Fruit fly (Drosophila melanogaster) whole organism, embryonic: ENCODE measurements around the gene CG2182.
A peak's percentile ranks its signal among the peaks of the same experiment; 100 is the strongest.

Experiments
- Adf1 ChIP-seq: fragments of 200-800 bp; sonication (Bioruptor generic); IDR thresholded peaks from 2 replicates; pipeline ENCODE4 v1.3.6; 2022; ENCODE audit warnings: missing biosample characterization, missing genetic modification characterization
- CG11093 ChIP-seq: fragments of 200-800 bp; sonication (Bioruptor generic); IDR thresholded peaks from 3 replicates; pipeline ENCODE4 v1.3.6; 2022; ENCODE audit warnings: missing biosample characterization, missing genetic modification characterization
- CG13287 ChIP-seq: fragments of 200-800 bp; sonication (Bioruptor generic); IDR thresholded peaks from 2 replicates; pipeline ENCODE4 v1.3.6; 2022; ENCODE audit warnings: missing biosample characterization, missing genetic modification characterization; ENCODE audit not compliant: partially characterized antibody
- CG15479 ChIP-seq: fragments of 200-800 bp; sonication (Bioruptor generic); optimal IDR thresholded peaks from 3 replicates; lab custom pipeline; 2019; ENCODE audit warnings: missing biosample characterization, mild to moderate bottlenecking, missing genetic modification characterization, moderate library complexity
- CG15696 ChIP-seq: fragments of 200-800 bp; sonication (Bioruptor generic); optimal IDR thresholded peaks from 2 replicates; lab custom pipeline; 2019; ENCODE audit warnings: missing biosample characterization, mild to moderate bottlenecking, missing genetic modification characterization, moderate library complexity
- CG17186 ChIP-seq: fragments of 200-800 bp; sonication (Bioruptor generic); optimal IDR thresholded peaks from 3 replicates; lab custom pipeline; 2017; ENCODE audit warnings: missing biosample characterization, missing genetic modification reagents, missing genetic modification characterization
- CG2199 ChIP-seq: fragments of 200-800 bp; sonication (Bioruptor generic); IDR thresholded peaks from 3 replicates; pipeline ENCODE4 v1.3.6; 2022; ENCODE audit warnings: missing biosample characterization, missing genetic modification characterization
- CG31388 ChIP-seq: fragments of 200-800 bp; sonication (Bioruptor generic); optimal IDR thresholded peaks from 2 replicates; lab custom pipeline; 2016; ENCODE audit warnings: missing biosample characterization, missing genetic modification characterization
- CG34376 ChIP-seq: fragments of 200-800 bp; sonication (Bioruptor generic); optimal IDR thresholded peaks from 2 replicates; lab custom pipeline; 2018; ENCODE audit warnings: missing biosample characterization, mild to moderate bottlenecking, missing genetic modification characterization
- CG3726 ChIP-seq: fragments of 200-800 bp; sonication (Bioruptor generic); IDR thresholded peaks from 3 replicates; pipeline ENCODE4, ENCODE4 v1.3.6; 2022; ENCODE audit warnings: missing biosample characterization, missing genetic modification characterization
- CG4404 ChIP-seq: fragments of 200-800 bp; sonication (Bioruptor generic); IDR thresholded peaks from 2 replicates; pipeline ENCODE4 v1.3.6; 2022; ENCODE audit warnings: missing biosample characterization, missing genetic modification characterization
- CG6813 ChIP-seq: fragments of 200-800 bp; sonication (Bioruptor generic); optimal IDR thresholded peaks from 2 replicates; lab custom pipeline; 2017; ENCODE audit warnings: missing biosample characterization, missing genetic modification characterization, mild to moderate bottlenecking, moderate library complexity, missing genetic modification reagents
- CG7357 ChIP-seq: fragments of 200-800 bp; sonication (Bioruptor generic); IDR thresholded peaks from 3 replicates; pipeline ENCODE4 v1.3.6; 2022; ENCODE audit warnings: missing biosample characterization, missing genetic modification characterization
- CG7372 ChIP-seq: fragments of 200-800 bp; sonication (Bioruptor generic); IDR thresholded peaks from 2 replicates; pipeline ENCODE4 v1.3.6; 2022; ENCODE audit warnings: missing biosample characterization, missing genetic modification characterization
- CG7987 ChIP-seq: fragments of 200-800 bp; sonication (Bioruptor generic); optimal IDR thresholded peaks from 2 replicates; lab custom pipeline; 2018; ENCODE audit warnings: missing biosample characterization, mild to moderate bottlenecking, missing genetic modification characterization, moderate library complexity
- CG9609 ChIP-seq: fragments of 200-800 bp; sonication (Bioruptor generic); optimal IDR thresholded peaks from 3 replicates; lab custom pipeline; 2016; ENCODE audit warnings: missing biosample characterization, missing genetic modification characterization
- CkIIα-i1 ChIP-seq: fragments of 200-800 bp; sonication (Bioruptor generic); IDR thresholded peaks from 2 replicates; pipeline ENCODE4 v1.3.6; 2022; ENCODE audit warnings: missing biosample characterization, missing genetic modification characterization
- Dref ChIP-seq: fragments of 200-800 bp; sonication (Bioruptor generic); IDR thresholded peaks from 2 replicates; pipeline ENCODE4 v1.3.6; 2022; ENCODE audit warnings: missing biosample characterization, missing genetic modification characterization
- E2f2 ChIP-seq: fragments of 200-800 bp; sonication (Bioruptor generic); IDR thresholded peaks from 2 replicates; pipeline ENCODE4 v1.3.6; 2022; ENCODE audit warnings: missing biosample characterization, missing genetic modification characterization
- Eip74EF ChIP-seq, 2 experiments: fragments of 200-800 bp in 1 of 2; fragments of >200 bp in 1 of 2; sonication (Bioruptor generic) in 1 of 2; optimal IDR thresholded peaks; 2 replicates each; lab custom pipeline; 2017 to 2019; ENCODE audit warnings: missing biosample characterization in 2 of 2, missing genetic modification characterization in 2 of 2, mild to moderate bottlenecking in 1 of 2, moderate library complexity in 1 of 2
- H2.0 ChIP-seq: fragments of 200-800 bp; sonication (Bioruptor generic); IDR thresholded peaks from 2 replicates; pipeline ENCODE4 v1.3.6; 2022; ENCODE audit warnings: missing biosample characterization, missing genetic modification characterization
- HLHmδ ChIP-seq: fragments of 200-800 bp; sonication (Bioruptor generic); optimal IDR thresholded peaks from 2 replicates; lab custom pipeline; 2018; ENCODE audit warnings: missing biosample characterization, mild to moderate bottlenecking, missing genetic modification characterization, moderate library complexity
- HmgD ChIP-seq: fragments of 200-800 bp; sonication (Bioruptor generic); optimal IDR thresholded peaks from 3 replicates; lab custom pipeline; 2016; ENCODE audit warnings: missing biosample characterization, missing genetic modification characterization
- MBD-R2 ChIP-seq: fragments of 200-800 bp; sonication (Bioruptor generic); IDR thresholded peaks from 2 replicates; pipeline ENCODE4 v1.3.6; 2022; ENCODE audit warnings: missing biosample characterization, missing genetic modification characterization
- MESR4 ChIP-seq: fragments of 200-800 bp; sonication (Bioruptor generic); optimal IDR thresholded peaks from 2 replicates; lab custom pipeline; 2018; ENCODE audit warnings: missing biosample characterization, mild to moderate bottlenecking, missing genetic modification characterization, moderate library complexity
- Med ChIP-seq: fragments of 200-800 bp; sonication (Bioruptor generic); peaks from one replicate; lab custom pipeline; 2016; ENCODE audit warnings: missing biosample characterization, missing genetic modification characterization, mild to moderate bottlenecking, inconsistent platforms, moderate library complexity
- Sox102F ChIP-seq: fragments of 200-800 bp; sonication (Bioruptor generic); optimal IDR thresholded peaks from 2 replicates; lab custom pipeline; 2018; ENCODE audit warnings: missing biosample characterization, mild to moderate bottlenecking, missing genetic modification characterization, moderate library complexity
- Usf ChIP-seq: fragments of 200-800 bp; sonication (Bioruptor generic); optimal IDR thresholded peaks from 2 replicates; lab custom pipeline; 2017; ENCODE audit warnings: missing genotype, missing biosample characterization, missing genetic modification characterization
- ase ChIP-seq: fragments of 200-800 bp; sonication (Bioruptor generic); IDR thresholded peaks from 3 replicates; pipeline ENCODE4 v1.3.6; 2022; ENCODE audit warnings: missing biosample characterization, missing genetic modification characterization
- caup ChIP-seq: fragments of 200-800 bp; sonication (Bioruptor generic); optimal IDR thresholded peaks from 3 replicates; lab custom pipeline; 2017; ENCODE audit warnings: missing biosample characterization, mild to moderate bottlenecking, missing genetic modification characterization, moderate library complexity; ENCODE audit not compliant: severe bottlenecking
- chif ChIP-seq, 2 experiments: fragments of 200-800 bp; sonication (Bioruptor generic); optimal IDR thresholded peaks; 3 replicates each; lab custom pipeline; 2016; ENCODE audit warnings: missing biosample characterization in 2 of 2, missing genetic modification characterization in 2 of 2
- crp ChIP-seq, 2 experiments: fragments of 200-800 bp; sonication (Bioruptor generic); optimal IDR thresholded peaks; 2 replicates in 1 of 2; 3 replicates in 1 of 2; lab custom pipeline; 2017; ENCODE audit warnings: missing biosample characterization in 2 of 2, missing genetic modification characterization in 2 of 2, mild to moderate bottlenecking in 1 of 2, moderate library complexity in 1 of 2
- fd96Cb ChIP-seq: fragments of 200-800 bp; sonication (Bioruptor generic); optimal IDR thresholded peaks from 2 replicates; lab custom pipeline; 2018; ENCODE audit warnings: missing biosample characterization, mild to moderate bottlenecking, missing genetic modification characterization, moderate library complexity
- gcm ChIP-seq: fragments of 200-800 bp; sonication (Bioruptor generic); optimal IDR thresholded peaks from 2 replicates; lab custom pipeline; 2019; ENCODE audit warnings: missing biosample characterization, mild to moderate bottlenecking, missing genetic modification characterization, moderate library complexity
- grn ChIP-seq: fragments of 200-800 bp; sonication (Bioruptor generic); optimal IDR thresholded peaks from 3 replicates; lab custom pipeline; 2017; ENCODE audit warnings: missing biosample characterization, missing genetic modification characterization
- ham ChIP-seq: fragments of 200-800 bp; sonication (Bioruptor generic); IDR thresholded peaks from 2 replicates; pipeline ENCODE4 v1.3.6; 2022; ENCODE audit warnings: missing biosample characterization, missing genetic modification characterization
- hkb ChIP-seq, 2 experiments: fragments of 200-800 bp in 1 of 2; fragments of >200 bp in 1 of 2; sonication (Bioruptor generic) in 1 of 2; IDR thresholded peaks in 1 of 2; optimal IDR thresholded peaks in 1 of 2; 2 replicates each; pipeline versions ENCODE4 v1.3.6 to Lab custom; 2017 to 2022; ENCODE audit warnings: missing biosample characterization in 1 of 2, missing genetic modification characterization in 1 of 2
- inv ChIP-seq: fragments of 200-800 bp; sonication (Bioruptor generic); IDR thresholded peaks from 2 replicates; pipeline ENCODE4 v1.3.6; 2022; ENCODE audit warnings: missing biosample characterization, missing genetic modification characterization; ENCODE audit not compliant: partially characterized antibody
- jigr1 ChIP-seq: fragments of 200-800 bp; sonication (Bioruptor generic); IDR thresholded peaks from 3 replicates; pipeline ENCODE4 v1.3.6; 2022; ENCODE audit warnings: missing biosample characterization, missing genetic modification characterization
- nerfin-2 ChIP-seq: fragments of 200-800 bp; sonication (Bioruptor generic); IDR thresholded peaks from 2 replicates; pipeline ENCODE4 v1.3.6; 2022; ENCODE audit warnings: missing biosample characterization, missing genetic modification characterization; ENCODE audit not compliant: partially characterized antibody
- otp ChIP-seq: fragments of 200-800 bp; sonication (Bioruptor generic); IDR thresholded peaks from 3 replicates; pipeline ENCODE4, ENCODE4 v1.3.6; 2022; ENCODE audit warnings: missing biosample characterization, missing genetic modification characterization
- schlank ChIP-seq: fragments of 200-800 bp; sonication (Bioruptor generic); optimal IDR thresholded peaks from 2 replicates; lab custom pipeline; 2018; ENCODE audit warnings: missing biosample characterization, mild to moderate bottlenecking, missing genetic modification characterization
- tll ChIP-seq, 2 experiments: fragments of 200-800 bp in 1 of 2; fragments of >200 bp in 1 of 2; sonication (Bioruptor generic) in 1 of 2; optimal IDR thresholded peaks; 2 replicates each; lab custom pipeline; 2017 to 2019; ENCODE audit warnings: missing biosample characterization in 2 of 2, missing genetic modification characterization in 2 of 2, mild to moderate bottlenecking in 1 of 2, moderate library complexity in 1 of 2
- twi ChIP-seq: fragments of 200-800 bp; optimal IDR thresholded peaks from 2 replicates; lab custom pipeline; 2019; ENCODE audit warnings: missing biosample characterization, mild to moderate bottlenecking, missing genetic modification characterization, moderate library complexity
- vfl ChIP-seq: fragments of 200-800 bp; sonication (Bioruptor generic); optimal IDR thresholded peaks from 2 replicates; lab custom pipeline; 2016; ENCODE audit warnings: missing biosample characterization, missing genetic modification characterization
- yki ChIP-seq: fragments of >200 bp; optimal IDR thresholded peaks from 3 replicates; lab custom pipeline; 2018

Gene CG2182

DNA sequence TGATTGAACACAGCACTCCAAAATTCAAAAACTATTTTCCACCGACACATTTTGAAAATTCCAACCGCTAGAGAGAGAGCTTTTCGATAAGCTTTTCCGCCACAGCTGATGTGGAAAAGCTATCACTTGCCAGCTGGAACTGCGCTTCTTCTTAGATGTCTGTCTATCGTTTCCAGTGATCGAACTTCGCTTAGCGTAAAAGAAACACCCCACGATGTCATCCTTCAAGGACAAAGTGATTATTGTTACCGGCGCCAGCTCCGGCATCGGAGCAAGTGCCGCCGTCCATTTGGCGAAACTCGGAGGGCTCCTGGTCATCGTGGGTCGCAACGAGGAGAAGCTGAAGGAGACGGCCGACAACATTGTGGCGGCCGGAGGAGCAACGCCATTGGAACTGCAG is 27.5 kb downstream of the CG2182 start, which contains the start of gene CG31549 (continued):
- TF ChIP-seq HmgD (no peak), ham (GFP tag; lab: Robert Waterston, UW) (no peak), crp (GFP tag; optimal IDR thresholded peaks at IDR 0.05; lab: Kevin White, UChicago) (peak in 1 of 2 experiments; percentile 90), Sox102F (GFP tag; lab: Kevin White, UChicago) (no peak), CG34376 (GFP tag; lab: Kevin White, UChicago) (peak; percentile 13), Med (GFP tag; lab: Kevin White, UChicago) (peak; percentile 80), MBD-R2 (GFP tag; lab: Robert Waterston, UW) (peak; percentile 76)

dm6 chr3R:5627552-5627951 is 32.2 kb downstream of the CG2182 start, which contains the start of gene CG31551:
Gene CG31551 (plus strand): TSS chr3R:5627852.
- TF ChIP-seq E2f2, result no peak
- TF ChIP-seq CG7357, result no peak
- TF ChIP-seq Adf1 (GFP tag; lab: Robert Waterston, UW), result no peak
- TF ChIP-seq caup (GFP tag; lab: Kevin White, UChicago), result no peak
- TF ChIP-seq CG7372, result no peak
- no peak for TF ChIP-seq H2.0 (GFP tag; lab: Robert Waterston, UW)
- no peak for TF ChIP-seq CG15479
- no peak for TF ChIP-seq CG11093 (GFP tag; lab: Robert Waterston, UW)
- TF ChIP-seq yki (lab: Kevin White, UChicago), result no peak
- no peak for TF ChIP-seq fd96Cb (tag; lab: Kevin White, UChicago)
- TF ChIP-seq tll (GFP tag; optimal IDR thresholded peaks at IDR 0.05; lab: Kevin White, UChicago), result no peak

DNA sequence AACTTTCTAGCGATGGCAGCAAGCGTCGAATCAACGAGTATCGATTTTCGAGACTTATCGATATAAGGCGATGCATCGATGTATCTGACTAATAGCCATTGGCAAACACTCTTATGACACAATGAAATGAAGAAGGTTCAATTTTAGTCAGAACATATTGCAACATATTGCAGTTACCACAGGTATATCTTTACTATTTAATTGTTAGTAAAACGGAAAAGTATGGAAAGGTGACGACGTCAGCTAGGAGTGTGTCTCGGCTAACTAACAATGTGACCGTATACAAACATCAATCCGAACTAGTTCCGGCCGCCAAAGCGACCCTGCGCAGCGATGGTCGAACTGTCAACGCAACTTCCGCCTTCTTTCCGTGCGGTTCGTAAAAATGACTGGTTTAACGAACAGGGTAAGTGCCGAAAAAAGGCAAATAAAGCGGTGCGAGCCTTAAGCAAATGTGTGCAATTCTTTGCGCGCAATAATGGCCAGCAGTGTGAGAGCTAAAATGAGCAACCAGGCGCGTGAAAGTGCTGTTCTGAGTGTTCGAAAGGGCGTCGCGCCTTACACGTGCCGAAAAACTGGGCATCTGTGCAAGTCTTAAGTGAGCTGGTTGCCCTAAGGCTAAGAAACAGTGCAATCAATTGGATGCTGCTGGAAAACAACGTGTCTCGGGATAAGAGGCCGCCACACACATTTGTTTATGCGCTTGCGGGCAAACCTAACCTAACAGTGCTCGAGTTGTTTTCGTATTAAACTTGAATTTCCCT is 35.4 kb downstream of the CG2182 start, which contains the start of the genes Dph4, Spec2 and RpL13A:
Gene Dph4, minus strand, starts transcription at position 11 of the 764 bp plus-strand sequence.
Gene Spec2, minus strand, starts transcription at position 11 of the 764 bp plus-strand sequence.
Gene RpL13A, plus strand, starts transcription at position 360 of the 764 bp plus-strand sequence.
- TF ChIP-seq tll (GFP tag; optimal IDR thresholded peaks at IDR 0.05; lab: Kevin White, UChicago) (peak; percentile 32 to 61), gcm (GFP tag; lab: Kevin White, UChicago) (peak; percentile 90), CG13287 (no peak), CG2199 (GFP tag; lab: Robert Waterston, UW) (no peak), vfl (peak; percentile 89), CkIIα-i1 (GFP tag; lab: Robert Waterston, UW) (no peak), twi (tag; lab: Kevin White, UChicago) (peak; percentile 82), HLHmδ (GFP tag; lab: Kevin White, UChicago) (peak; percentile 100), CG7987 (peak; percentile 99), hkb (optimal IDR thresholded peaks at IDR 0.05; lab: Kevin White, UChicago) (peak; percentile 87), hkb (GFP tag; IDR thresholded peaks at IDR 0.05; lab: Robert Waterston, UW) (no peak), CG3726 (GFP tag; lab: Robert Waterston, UW) (no peak), CG6813 (GFP tag; lab: Kevin White, UChicago) (peak; percentile 95), nerfin-2 (GFP tag; lab: Robert Waterston, UW) (no peak), Dref (GFP tag; lab: Robert Waterston, UW) (no peak), jigr1 (GFP tag; lab: Robert Waterston, UW) (no peak), Eip74EF (GFP tag; optimal IDR thresholded peaks at IDR 0.05; lab: Kevin White, UChicago) (peak in 1 of 2 experiments; percentile 79), grn (peak; percentile 76), otp (GFP tag; lab: Robert Waterston, UW) (no peak), CG31388 (GFP tag; lab: Kevin White, UChicago) (no peak), chif (GFP tag; optimal IDR thresholded peaks at IDR 0.05; lab: Kevin White, UChicago) (peak; percentile 77 to 94), CG15696 (peak; percentile 50), Usf (GFP tag; lab: Kevin White, UChicago) (peak; percentile 90), CG17186 (GFP tag; lab: Kevin White, UChicago) (peak; percentile 95), ase (GFP tag; lab: Robert Waterston, UW) (no peak), CG4404 (GFP tag; lab: Robert Waterston, UW) (no peak), schlank (tag; lab: Kevin White, UChicago) (peak; percentile 95), inv (GFP tag; lab: Robert Waterston, UW) (no peak), CG9609 (peak; percentile 95), MESR4 (GFP tag; lab: Kevin White, UChicago) (peak; percentile 100)
